Fruit fly (Drosophila melanogaster): ENCODE data around the gene CG13243.

Gene CG13243

DNA sequence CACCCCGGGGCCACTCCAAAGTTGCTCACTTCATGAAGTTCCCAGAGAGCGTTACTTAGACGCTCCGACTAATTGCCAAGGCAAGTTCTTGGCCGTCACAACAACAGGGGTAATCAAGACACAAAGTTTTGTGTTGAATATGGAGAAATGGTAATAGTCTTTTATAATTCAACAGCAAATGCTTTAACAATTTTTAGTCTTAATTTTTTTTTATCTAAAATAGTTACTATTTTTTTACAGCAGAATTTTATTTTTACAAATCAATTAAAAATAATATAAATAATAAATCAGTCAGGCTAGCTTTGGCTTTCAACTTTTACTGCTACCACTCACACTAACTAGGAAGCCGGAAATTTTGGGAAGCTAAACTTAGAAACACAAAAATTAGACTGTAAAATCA, at the start of gene CG13243:
Gene CG13243 (plus strand): TSS at position 301 of the 400 bp plus-strand sequence.
- TF ChIP-seq CG7045 (GFP tag; optimal IDR thresholded peaks at IDR 0.05) (no peak), CG5204 (GFP tag; optimal IDR thresholded peaks at IDR 0.05) (no peak), Hr96 (GFP tag; optimal IDR thresholded peaks at IDR 0.05) (no peak), CG7101 (tag; optimal IDR thresholded peaks at IDR 0.05) (no peak), CG11617 (GFP tag; optimal IDR thresholded peaks at IDR 0.05) (no peak), CG14711 (tag; optimal IDR thresholded peaks at IDR 0.05) (no peak), Crg-1 (GFP tag; optimal IDR thresholded peaks at IDR 0.05) (no peak), CG1620 (GFP tag; optimal IDR thresholded peaks at IDR 0.05) (no peak), Mnt (GFP tag; optimal IDR thresholded peaks at IDR 0.05) (no peak), cic (GFP tag; optimal IDR thresholded peaks at IDR 0.05) (no peak), kay (GFP tag; ENCODE audit: borderline replicate concordance) (no peak), tj (GFP tag; optimal IDR thresholded peaks at IDR 0.05) (no peak), toe (GFP tag; optimal IDR thresholded peaks at IDR 0.05) (no peak), ovo (GFP tag; optimal IDR thresholded peaks at IDR 0.05) (no peak), pad (GFP tag; optimal IDR thresholded peaks at IDR 0.05) (no peak)

DNA sequence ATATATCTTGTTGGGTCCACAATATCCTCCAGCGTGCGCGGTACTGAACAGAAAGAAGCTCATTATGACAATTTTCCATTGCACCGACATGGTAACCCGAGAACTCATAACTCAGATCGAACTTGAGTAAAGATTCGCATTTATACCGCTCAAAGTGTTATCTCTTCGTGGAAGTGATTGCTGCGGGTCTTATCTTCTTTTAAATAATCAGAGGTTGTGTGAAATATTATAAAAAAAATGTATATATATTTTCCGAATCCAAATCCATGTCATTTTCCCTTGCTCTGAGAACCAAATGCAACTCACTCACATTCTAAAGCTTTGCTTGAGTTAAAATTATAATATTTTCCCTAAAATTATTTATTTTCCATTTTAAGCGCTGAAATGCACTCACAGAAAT, 40.4 kb upstream of the CG13243 start, which contains the start of gene CG42876:
Gene CG42876 (minus strand): TSS at position 101 of the 400 bp plus-strand sequence.
- TF ChIP-seq ovo (GFP tag; optimal IDR thresholded peaks at IDR 0.05) (no peak), CG5204 (GFP tag; optimal IDR thresholded peaks at IDR 0.05) (no peak), CG7045 (GFP tag; optimal IDR thresholded peaks at IDR 0.05) (no peak), cnc (optimal IDR thresholded peaks at IDR 0.05) (no peak), bab1 (GFP tag; optimal IDR thresholded peaks at IDR 0.05) (no peak), CG14711 (tag; optimal IDR thresholded peaks at IDR 0.05) (no peak), CG12768 (GFP tag; optimal IDR thresholded peaks at IDR 0.05) (no peak), CG11617 (GFP tag; optimal IDR thresholded peaks at IDR 0.05) (no peak), CG1620 (GFP tag; optimal IDR thresholded peaks at IDR 0.05) (no peak), Crg-1 (GFP tag; optimal IDR thresholded peaks at IDR 0.05) (no peak), cic (GFP tag; optimal IDR thresholded peaks at IDR 0.05) (no peak), pad (GFP tag; optimal IDR thresholded peaks at IDR 0.05) (no peak), Hr96 (GFP tag; optimal IDR thresholded peaks at IDR 0.05) (no peak), Clk (GFP tag; optimal IDR thresholded peaks at IDR 0.05) (no peak), tj (GFP tag; optimal IDR thresholded peaks at IDR 0.05) (no peak), toe (GFP tag; optimal IDR thresholded peaks at IDR 0.05) (no peak), CG33017 (tag; optimal IDR thresholded peaks at IDR 0.05) (no peak), CG7101 (tag; optimal IDR thresholded peaks at IDR 0.05) (no peak), Mnt (GFP tag; optimal IDR thresholded peaks at IDR 0.05) (no peak), kay (GFP tag; ENCODE audit: borderline replicate concordance) (no peak)

DNA sequence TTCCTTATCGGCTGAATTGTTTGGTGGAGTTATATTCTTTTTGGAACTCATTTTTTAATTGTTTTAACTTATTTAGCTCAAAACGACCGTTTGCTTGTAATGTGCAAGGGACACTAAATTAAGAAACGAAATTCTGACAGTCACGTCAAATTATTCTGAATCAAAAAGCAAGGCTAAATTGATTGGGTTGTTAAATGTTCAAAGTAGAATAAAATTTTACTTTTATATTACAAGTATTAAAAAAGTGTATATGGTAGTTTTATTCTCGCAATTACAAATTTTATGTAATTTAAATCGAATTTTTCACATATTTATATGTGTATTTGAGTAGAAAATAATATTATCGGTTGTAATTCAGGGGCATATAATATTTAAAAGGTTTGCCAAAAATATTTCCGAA, 16.8 kb upstream of the CG13243 start, which contains the start of gene CG18518:
Gene CG18518 (minus strand): TSS at position 101 of the 400 bp plus-strand sequence.
- TF ChIP-seq bab1 (GFP tag; optimal IDR thresholded peaks at IDR 0.05) (no peak), CG5204 (GFP tag; optimal IDR thresholded peaks at IDR 0.05) (no peak), CG7101 (tag; optimal IDR thresholded peaks at IDR 0.05) (no peak), Hr96 (GFP tag; optimal IDR thresholded peaks at IDR 0.05) (no peak), CG7045 (GFP tag; optimal IDR thresholded peaks at IDR 0.05) (no peak), CG14711 (tag; optimal IDR thresholded peaks at IDR 0.05) (no peak), CG12768 (GFP tag; optimal IDR thresholded peaks at IDR 0.05) (no peak), tj (GFP tag; optimal IDR thresholded peaks at IDR 0.05) (no peak), Clk (GFP tag; optimal IDR thresholded peaks at IDR 0.05) (no peak), toe (GFP tag; optimal IDR thresholded peaks at IDR 0.05) (no peak), Mnt (GFP tag; optimal IDR thresholded peaks at IDR 0.05) (no peak), cnc (optimal IDR thresholded peaks at IDR 0.05) (no peak)

DNA sequence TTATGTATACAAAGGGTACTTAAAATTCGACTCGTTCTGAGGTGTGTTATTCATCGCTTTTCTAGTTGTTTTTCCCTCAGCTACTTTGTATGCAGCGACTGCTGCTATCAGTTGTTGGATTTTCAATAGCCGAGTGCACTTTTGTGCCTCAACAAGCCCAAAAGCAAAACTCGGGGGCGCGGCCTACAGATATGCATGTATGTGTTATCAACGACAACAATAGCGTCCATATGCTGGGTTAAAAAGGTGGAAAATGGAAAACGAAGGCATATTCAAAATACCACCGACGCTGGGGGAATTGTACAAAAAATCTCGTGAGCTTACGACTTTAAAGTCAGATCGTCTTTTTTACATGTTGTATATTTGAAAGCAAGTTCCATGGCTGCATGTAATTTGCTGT, 5.8 kb upstream of the CG13243 start:
- TF ChIP-seq CG1620 (GFP tag; optimal IDR thresholded peaks at IDR 0.05) (no peak), Crg-1 (GFP tag; optimal IDR thresholded peaks at IDR 0.05) (no peak)

DNA sequence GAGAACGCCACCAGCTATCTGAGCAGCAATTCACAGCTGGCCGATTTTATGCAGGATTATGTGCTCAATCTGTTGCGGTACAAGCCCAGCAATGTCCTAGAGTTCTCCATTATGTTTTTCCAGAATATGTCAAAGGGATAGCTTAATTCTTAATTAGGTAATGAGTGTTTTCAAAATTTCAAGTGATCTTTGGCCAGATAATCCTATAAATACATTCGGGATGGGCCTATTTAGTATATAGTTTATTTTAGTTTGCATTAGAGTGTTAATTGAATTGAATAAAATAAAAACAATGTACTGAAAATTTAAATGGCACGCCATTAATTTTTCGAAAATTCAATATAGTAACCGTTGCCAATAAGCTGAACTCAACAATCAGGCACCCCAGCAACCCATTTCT, 1.4 kb downstream of the CG13243 start, which contains the start of gene Tektin-A:
Gene Tektin-A (plus strand): TSS at position 301 of the 400 bp plus-strand sequence.
- TF ChIP-seq kay (GFP tag; ENCODE audit: borderline replicate concordance), result no peak
- no peak for TF ChIP-seq tj (GFP tag; optimal IDR thresholded peaks at IDR 0.05)
- no peak for TF ChIP-seq cnc (optimal IDR thresholded peaks at IDR 0.05)
- no peak for TF ChIP-seq ovo (GFP tag; optimal IDR thresholded peaks at IDR 0.05)
- no peak for TF ChIP-seq CG33017 (tag; optimal IDR thresholded peaks at IDR 0.05)
- no peak for TF ChIP-seq pad (GFP tag; optimal IDR thresholded peaks at IDR 0.05)
- no peak for TF ChIP-seq CG12768 (GFP tag; optimal IDR thresholded peaks at IDR 0.05)
- TF ChIP-seq Clk (GFP tag; optimal IDR thresholded peaks at IDR 0.05), result no peak
- TF ChIP-seq bab1 (GFP tag; optimal IDR thresholded peaks at IDR 0.05), result no peak
- TF ChIP-seq Mnt (GFP tag; optimal IDR thresholded peaks at IDR 0.05), result no peak
- TF ChIP-seq toe (GFP tag; optimal IDR thresholded peaks at IDR 0.05), result no peak
- no peak for TF ChIP-seq CG14711 (tag; optimal IDR thresholded peaks at IDR 0.05)

DNA sequence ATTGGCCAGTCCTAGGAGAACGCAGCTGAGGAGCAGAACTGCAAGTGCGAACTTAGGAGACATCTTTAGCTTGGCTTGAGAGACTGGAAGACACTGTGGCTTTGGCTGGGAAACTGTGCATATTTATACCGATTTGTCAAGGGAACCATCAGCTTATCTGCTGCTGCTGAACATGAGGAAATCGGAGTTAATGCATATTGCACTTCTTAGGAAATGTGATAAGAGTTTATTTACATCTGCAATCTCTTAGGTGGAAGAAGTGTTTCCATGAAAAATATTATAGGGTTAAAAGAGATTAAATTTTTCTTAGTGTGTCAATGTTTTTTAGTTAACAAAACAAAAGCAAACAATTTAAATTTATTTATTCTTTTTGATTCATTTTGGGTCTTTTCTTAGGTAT, 13.0 kb downstream of the CG13243 start, which contains the start of gene CG42792:
Gene CG42792 (minus strand): TSS at position 101 of the 400 bp plus-strand sequence.
- TF ChIP-seq CG1620 (GFP tag; optimal IDR thresholded peaks at IDR 0.05) (no peak), CG7101 (tag; optimal IDR thresholded peaks at IDR 0.05) (no peak), cic (GFP tag; optimal IDR thresholded peaks at IDR 0.05) (no peak), tj (GFP tag; optimal IDR thresholded peaks at IDR 0.05) (no peak), cnc (optimal IDR thresholded peaks at IDR 0.05) (no peak), CG7045 (GFP tag; optimal IDR thresholded peaks at IDR 0.05) (no peak), bab1 (GFP tag; optimal IDR thresholded peaks at IDR 0.05) (no peak), pad (GFP tag; optimal IDR thresholded peaks at IDR 0.05) (no peak), Clk (GFP tag; optimal IDR thresholded peaks at IDR 0.05) (no peak), CG14711 (tag; optimal IDR thresholded peaks at IDR 0.05) (no peak), Hr96 (GFP tag; optimal IDR thresholded peaks at IDR 0.05) (no peak), ovo (GFP tag; optimal IDR thresholded peaks at IDR 0.05) (no peak), CG5204 (GFP tag; optimal IDR thresholded peaks at IDR 0.05) (no peak), CG12768 (GFP tag; optimal IDR thresholded peaks at IDR 0.05) (no peak), CG11617 (GFP tag; optimal IDR thresholded peaks at IDR 0.05) (no peak)

Data from whole organism, adult.